Fruit fly (Drosophila melanogaster): ENCODE measurements around the gene Set8.

The Set8 gene

DNA sequence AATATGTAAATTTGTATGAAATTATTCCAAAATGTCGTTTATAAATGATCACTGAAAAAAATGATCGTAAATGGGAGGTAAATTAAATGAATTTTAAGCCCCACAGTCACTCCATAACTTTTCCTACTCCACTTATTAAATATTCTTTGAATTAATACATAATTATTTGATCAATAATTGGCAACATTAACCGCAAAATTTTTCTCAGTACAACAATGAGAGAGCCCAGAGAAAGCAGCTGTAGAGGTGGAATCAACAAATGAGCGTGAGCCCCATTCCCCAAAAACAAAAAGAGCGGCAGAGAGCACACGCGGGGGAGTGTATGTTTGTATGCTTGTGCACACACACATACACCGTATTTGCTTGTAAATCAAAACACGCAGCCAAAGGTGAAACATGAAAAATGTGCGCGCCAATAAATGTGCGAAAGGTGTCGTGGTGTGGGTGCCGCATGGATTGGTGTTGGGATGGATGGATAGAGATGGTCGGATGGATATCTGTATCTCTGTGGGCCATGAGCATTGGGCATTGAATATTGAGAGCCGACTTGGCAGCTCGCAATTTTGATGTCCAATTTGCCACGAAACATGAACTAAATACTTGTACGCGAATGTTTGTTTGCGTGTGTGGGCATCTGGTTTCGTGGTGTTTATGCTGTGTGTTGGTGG, 31.9 kb upstream of the Set8 start (continued):
- TF ChIP-seq chm (GFP tag; IDR thresholded peaks at IDR 0.05) (no peak), CG7928 (GFP tag; optimal IDR thresholded peaks at IDR 0.05) (peak; percentile 83), Usf (GFP tag; optimal IDR thresholded peaks at IDR 0.05) (peak; percentile 97), MBD-R2 (GFP tag; IDR thresholded peaks at IDR 0.05) (no peak), CG6254 (GFP tag; optimal IDR thresholded peaks at IDR 0.05) (peak; percentile 95), scrt (GFP tag; optimal IDR thresholded peaks at IDR 0.05) (peak; percentile 98), ranshi (GFP tag; IDR thresholded peaks at IDR 0.05) (no peak), HLHmδ (GFP tag; optimal IDR thresholded peaks at IDR 0.05) (no peak), CG42726 (GFP tag; IDR thresholded peaks at IDR 0.05; ENCODE audit: partially characterized antibody) (no peak), disco-r (GFP tag; optimal IDR thresholded peaks at IDR 0.05) (peak; percentile 90), Trl (optimal IDR thresholded peaks at IDR 0.05) (peak; percentile 87 to 95), Trl (GFP tag; optimal IDR thresholded peaks at IDR 0.05) (peak; percentile 88), Drgx (GFP tag; IDR thresholded peaks at IDR 0.05) (no peak), stc (GFP tag; IDR thresholded peaks at IDR 0.05) (no peak), H15 (GFP tag; IDR thresholded peaks at IDR 0.05) (no peak), CG2199 (GFP tag; IDR thresholded peaks at IDR 0.05) (no peak), CG14667 (GFP tag; IDR thresholded peaks at IDR 0.05) (no peak), CG15011 (GFP tag; optimal IDR thresholded peaks at IDR 0.05) (peak; percentile 98), CG12391 (tag; optimal IDR thresholded peaks at IDR 0.05) (peak; percentile 99), ara (GFP tag; IDR thresholded peaks at IDR 0.05) (no peak), B-H2 (GFP tag; optimal IDR thresholded peaks at IDR 0.05) (peak; percentile 94), cwo (GFP tag; optimal IDR thresholded peaks at IDR 0.05) (peak; percentile 98), da (GFP tag; optimal IDR thresholded peaks at IDR 0.05) (peak; percentile 87), Opbp (GFP tag; IDR thresholded peaks at IDR 0.05; ENCODE audit: partially characterized antibody) (no peak), CG1832 (GFP tag; optimal IDR thresholded peaks at IDR 0.05) (no peak), phol (tag; optimal IDR thresholded peaks at IDR 0.05) (peak; percentile 98), Gug (GFP tag; IDR thresholded peaks at IDR 0.05) (peak; percentile 95), Side (GFP tag; optimal IDR thresholded peaks at IDR 0.05) (peak; percentile 93), onecut (GFP tag; IDR thresholded peaks at IDR 0.05) (peak; percentile 96), CG12942 (GFP tag; optimal IDR thresholded peaks at IDR 0.05) (peak; percentile 98), CG2129 (GFP tag; IDR thresholded peaks at IDR 0.05; ENCODE audit: partially characterized antibody) (no peak), CG15073 (GFP tag; optimal IDR thresholded peaks at IDR 0.05) (peak; percentile 84), mirr (GFP tag; optimal IDR thresholded peaks at IDR 0.05) (peak; percentile 87), otp (GFP tag; IDR thresholded peaks at IDR 0.05) (no peak), lmd (GFP tag; IDR thresholded peaks at IDR 0.05) (no peak), CG11504 (tag; optimal IDR thresholded peaks at IDR 0.05) (peak; percentile 98), CG9609 (GFP tag; optimal IDR thresholded peaks at IDR 0.05) (peak; percentile 92), gce (GFP tag; IDR thresholded peaks at IDR 0.05) (no peak), Atf3 (GFP tag; optimal IDR thresholded peaks at IDR 0.05) (peak; percentile 92), Deaf1 (tag; optimal IDR thresholded peaks at IDR 0.05) (peak; percentile 90), CG2116 (GFP tag; optimal IDR thresholded peaks at IDR 0.05) (peak; percentile 88), CG14050 (GFP tag; IDR thresholded peaks at IDR 0.05) (no peak), Abd-B (GFP tag; optimal IDR thresholded peaks at IDR 0.05) (peak; percentile 99), CG9797 (GFP tag; optimal IDR thresholded peaks at IDR 0.05) (peak; percentile 26), sug (tag; optimal IDR thresholded peaks at IDR 0.05) (peak; percentile 96), gcm2 (GFP tag; optimal IDR thresholded peaks at IDR 0.05) (peak; percentile 95), YL-1 (GFP tag; optimal IDR thresholded peaks at IDR 0.05) (peak; percentile 93), Awh (GFP tag; IDR thresholded peaks at IDR 0.05) (no peak), pho (GFP tag; optimal IDR thresholded peaks at IDR 0.05) (peak; percentile 96), CG6683 (GFP tag; optimal IDR thresholded peaks at IDR 0.05) (peak; percentile 96), tio (GFP tag; optimal IDR thresholded peaks at IDR 0.05) (peak; percentile 98)

All from whole organism, embryonic.